Fruit fly (Drosophila melanogaster) whole organism, embryonic: ENCODE data around the gene euc.

Experiments used
- CG10267 ChIP-seq: fragments of 200-800 bp; sonication (Bioruptor generic); optimal IDR thresholded peaks from 2 replicates; lab custom pipeline; 2018; ENCODE audit warnings: missing biosample characterization, mild to moderate bottlenecking, missing genetic modification characterization, moderate library complexity
- CG10366 ChIP-seq: fragments of 200-800 bp; sonication (Bioruptor generic); IDR thresholded peaks from 2 replicates; pipeline ENCODE4 v1.3.6; 2022; ENCODE audit warnings: missing biosample characterization, missing genetic modification characterization
- CG13287 ChIP-seq: fragments of 200-800 bp; sonication (Bioruptor generic); IDR thresholded peaks from 2 replicates; pipeline ENCODE4 v1.3.6; 2022; ENCODE audit warnings: missing biosample characterization, missing genetic modification characterization; ENCODE audit not compliant: partially characterized antibody
- CG13424 ChIP-seq: fragments of 200-800 bp; sonication (Bioruptor generic); optimal IDR thresholded peaks from 2 replicates; lab custom pipeline; 2019; ENCODE audit warnings: missing biosample characterization, mild to moderate bottlenecking, missing genetic modification characterization, moderate library complexity
- CG13775 ChIP-seq: fragments of 200-800 bp; sonication (Bioruptor generic); optimal IDR thresholded peaks from 3 replicates; lab custom pipeline; 2017; ENCODE audit warnings: missing biosample characterization, mild to moderate bottlenecking, missing genetic modification characterization
- CG14860 ChIP-seq: fragments of 200-800 bp; sonication (Bioruptor generic); IDR thresholded peaks from 3 replicates; pipeline ENCODE4 v1.3.6; 2022; ENCODE audit warnings: missing biosample characterization, missing genetic modification characterization; ENCODE audit not compliant: partially characterized antibody
- CG1529 ChIP-seq: fragments of 200-800 bp; sonication (Bioruptor generic); optimal IDR thresholded peaks from 3 replicates; lab custom pipeline; 2018; ENCODE audit warnings: missing biosample characterization, missing genetic modification characterization
- CG1602 ChIP-seq: fragments of 200-800 bp; sonication (Bioruptor generic); optimal IDR thresholded peaks from 3 replicates; lab custom pipeline; 2016; ENCODE audit warnings: missing biosample characterization, missing genetic modification characterization
- CG16813 ChIP-seq: fragments of 200-800 bp; sonication (Bioruptor generic); IDR thresholded peaks from 3 replicates; pipeline ENCODE4 v1.3.6; 2022; ENCODE audit warnings: missing biosample characterization, missing genetic modification characterization; ENCODE audit not compliant: partially characterized antibody
- CG17186 ChIP-seq: fragments of 200-800 bp; sonication (Bioruptor generic); optimal IDR thresholded peaks from 3 replicates; lab custom pipeline; 2017; ENCODE audit warnings: missing biosample characterization, missing genetic modification reagents, missing genetic modification characterization
- CG30403 ChIP-seq: fragments of 200-800 bp; sonication (Bioruptor generic); optimal IDR thresholded peaks from 3 replicates; lab custom pipeline; 2016; ENCODE audit warnings: missing biosample characterization, missing genetic modification characterization
- CG34376 ChIP-seq: fragments of 200-800 bp; sonication (Bioruptor generic); optimal IDR thresholded peaks from 2 replicates; lab custom pipeline; 2018; ENCODE audit warnings: missing biosample characterization, mild to moderate bottlenecking, missing genetic modification characterization
- CG3847 ChIP-seq: fragments of 200-800 bp; sonication (Bioruptor generic); IDR thresholded peaks from 2 replicates; pipeline ENCODE4 v1.3.6; 2022; ENCODE audit warnings: missing biosample characterization, missing genetic modification characterization
- CG42726 ChIP-seq: fragments of 200-800 bp; sonication (Bioruptor generic); IDR thresholded peaks from 2 replicates; pipeline ENCODE4 v1.3.6; 2022; ENCODE audit warnings: missing biosample characterization, missing genetic modification characterization; ENCODE audit not compliant: partially characterized antibody
- CG4707 ChIP-seq: fragments of 200-800 bp; sonication (Bioruptor generic); optimal IDR thresholded peaks from 2 replicates; lab custom pipeline; 2018; ENCODE audit warnings: missing biosample characterization, mild to moderate bottlenecking, missing genetic modification characterization, moderate library complexity
- CG6689 ChIP-seq: fragments of 200-800 bp; sonication (Bioruptor generic); IDR thresholded peaks from 2 replicates; pipeline ENCODE4 v1.3.6; 2022; ENCODE audit warnings: missing biosample characterization, missing genetic modification characterization
- CG7271 ChIP-seq: fragments of 200-800 bp; sonication (Bioruptor generic); optimal IDR thresholded peaks from 2 replicates; lab custom pipeline; 2018; ENCODE audit warnings: missing biosample characterization, mild to moderate bottlenecking, missing genetic modification characterization, moderate library complexity
- CG7556 ChIP-seq: fragments of 200-800 bp; sonication (Bioruptor generic); optimal IDR thresholded peaks from 2 replicates; lab custom pipeline; 2017; ENCODE audit warnings: missing biosample characterization, mild to moderate bottlenecking, missing genetic modification characterization
- CG7963 ChIP-seq: fragments of 200-800 bp; sonication (Bioruptor generic); IDR thresholded peaks from 3 replicates; pipeline ENCODE4 v1.3.6; 2022; ENCODE audit warnings: missing biosample characterization, missing genetic modification characterization; ENCODE audit not compliant: partially characterized antibody
- CG8290 ChIP-seq, 3 experiments: fragments of 200-800 bp; sonication (Bioruptor generic); optimal IDR thresholded peaks; 2 replicates each; lab custom pipeline; 2016 to 2019; ENCODE audit warnings: missing biosample characterization in 3 of 3, missing genetic modification characterization in 3 of 3, mild to moderate bottlenecking in 2 of 3, moderate library complexity in 1 of 3
- CTCF ChIP-seq: fragments of 200-800 bp; sonication (Bioruptor generic); optimal IDR thresholded peaks from 2 replicates; lab custom pipeline; 2017; ENCODE audit warnings: missing biosample characterization, mild to moderate bottlenecking, missing genetic modification characterization, moderate library complexity
- Chrac-16 ChIP-seq: fragments of 200-800 bp; sonication (Bioruptor generic); optimal IDR thresholded peaks from 3 replicates; lab custom pipeline; 2016; ENCODE audit warnings: missing biosample characterization, missing genetic modification characterization
- Dek ChIP-seq: fragments of 200-800 bp; sonication (Bioruptor generic); optimal IDR thresholded peaks from 3 replicates; lab custom pipeline; 2019; ENCODE audit warnings: missing biosample characterization, mild to moderate bottlenecking, missing genetic modification characterization, moderate library complexity
- H2.0 ChIP-seq: fragments of 200-800 bp; sonication (Bioruptor generic); IDR thresholded peaks from 2 replicates; pipeline ENCODE4 v1.3.6; 2022; ENCODE audit warnings: missing biosample characterization, missing genetic modification characterization
- MESR4 ChIP-seq: fragments of 200-800 bp; sonication (Bioruptor generic); optimal IDR thresholded peaks from 2 replicates; lab custom pipeline; 2018; ENCODE audit warnings: missing biosample characterization, mild to moderate bottlenecking, missing genetic modification characterization, moderate library complexity
- Oli ChIP-seq: fragments of 200-800 bp; sonication (Bioruptor generic); optimal IDR thresholded peaks from 2 replicates; lab custom pipeline; 2018; ENCODE audit warnings: missing biosample characterization, mild to moderate bottlenecking, missing genetic modification characterization, moderate library complexity
- PHDP ChIP-seq: fragments of 200-800 bp; sonication (Bioruptor generic); optimal IDR thresholded peaks from 3 replicates; lab custom pipeline; 2018; ENCODE audit warnings: missing biosample characterization, mild to moderate bottlenecking, missing genetic modification characterization, moderate library complexity
- Rfx ChIP-seq: fragments of 200-800 bp; sonication (Bioruptor generic); IDR thresholded peaks from 2 replicates; pipeline ENCODE4 v1.3.6; 2022; ENCODE audit warnings: missing biosample characterization, missing genetic modification characterization
- Rx ChIP-seq: fragments of 200-800 bp; sonication (Bioruptor generic); IDR thresholded peaks from 2 replicates; pipeline ENCODE4 v1.3.6; 2022; ENCODE audit warnings: missing biosample characterization, missing genetic modification characterization
- Sry-δ ChIP-seq: fragments of 200-800 bp; sonication (Bioruptor generic); optimal IDR thresholded peaks from 2 replicates; lab custom pipeline; 2016; ENCODE audit warnings: missing biosample characterization, missing genetic modification characterization
- Taf1 ChIP-seq: fragments of 200-800 bp; sonication (Bioruptor generic); IDR thresholded peaks from 2 replicates; pipeline ENCODE4 v1.3.6; 2022; ENCODE audit warnings: missing biosample characterization, missing genetic modification characterization
- aop ChIP-seq: fragments of 200-800 bp; sonication (Bioruptor generic); IDR thresholded peaks from 2 replicates; pipeline ENCODE4 v1.3.6; 2022; ENCODE audit warnings: missing biosample characterization, missing genetic modification characterization
- ase ChIP-seq: fragments of 200-800 bp; sonication (Bioruptor generic); IDR thresholded peaks from 3 replicates; pipeline ENCODE4 v1.3.6; 2022; ENCODE audit warnings: missing biosample characterization, missing genetic modification characterization
- ato ChIP-seq: fragments of 200-800 bp; sonication (Bioruptor generic); IDR thresholded peaks from 2 replicates; pipeline ENCODE4 v1.3.6; 2022; ENCODE audit warnings: missing biosample characterization, missing genetic modification characterization; ENCODE audit not compliant: partially characterized antibody
- az2 ChIP-seq: fragments of 200-800 bp; sonication (Bioruptor generic); optimal IDR thresholded peaks from 3 replicates; lab custom pipeline; 2016; ENCODE audit warnings: missing biosample characterization, missing genetic modification characterization
- cas ChIP-seq: fragments of 200-800 bp; sonication (Bioruptor generic); IDR thresholded peaks from 2 replicates; pipeline ENCODE4 v1.3.6; 2022; ENCODE audit warnings: missing biosample characterization, missing genetic modification characterization
- chinmo ChIP-seq: fragments of 200-800 bp; sonication (Bioruptor generic); IDR thresholded peaks from 4 replicates; pipeline ENCODE4 v1.3.6; 2022; ENCODE audit warnings: missing biosample characterization, missing genetic modification characterization; ENCODE audit not compliant: partially characterized antibody
- dysf ChIP-seq: fragments of 200-800 bp; sonication (Bioruptor generic); IDR thresholded peaks from 3 replicates; pipeline ENCODE4 v1.3.6; 2022; ENCODE audit warnings: missing biosample characterization, missing genetic modification characterization
- ems ChIP-seq: fragments of 200-800 bp; sonication (Bioruptor generic); optimal IDR thresholded peaks from 3 replicates; lab custom pipeline; 2016; ENCODE audit warnings: missing biosample characterization, missing genetic modification characterization
- gro ChIP-seq: fragments of 200-800 bp; sonication (Bioruptor generic); optimal IDR thresholded peaks from 2 replicates; lab custom pipeline; 2016; ENCODE audit warnings: missing biosample characterization, missing genetic modification characterization
- hbn ChIP-seq: fragments of 200-800 bp; sonication (Bioruptor generic); IDR thresholded peaks from 2 replicates; pipeline ENCODE4 v1.3.6; 2022; ENCODE audit warnings: missing biosample characterization, missing genetic modification characterization; ENCODE audit not compliant: partially characterized antibody
- lab ChIP-seq: fragments of 200-800 bp; sonication (Bioruptor generic); optimal IDR thresholded peaks from 3 replicates; lab custom pipeline; 2017; ENCODE audit warnings: missing biosample characterization, missing genetic modification characterization, mild to moderate bottlenecking, moderate library complexity, missing genetic modification reagents
- nau ChIP-seq: fragments of 200-800 bp; sonication (Bioruptor generic); optimal IDR thresholded peaks from 3 replicates; lab custom pipeline; 2017; ENCODE audit warnings: missing biosample characterization, mild to moderate bottlenecking, missing genetic modification characterization, missing genetic modification reagents
- odd ChIP-seq: fragments of 200-800 bp; sonication (Bioruptor generic); optimal IDR thresholded peaks from 2 replicates; lab custom pipeline; 2017; ENCODE audit warnings: missing biosample characterization, mild to moderate bottlenecking, missing genetic modification characterization
- pho ChIP-seq: fragments of 200-800 bp; sonication (Bioruptor generic); optimal IDR thresholded peaks from 2 replicates; lab custom pipeline; 2016; ENCODE audit warnings: missing biosample characterization, missing genetic modification characterization
- pum ChIP-seq: fragments of 200-800 bp; sonication (Bioruptor generic); optimal IDR thresholded peaks from 2 replicates; lab custom pipeline; 2016; ENCODE audit warnings: missing biosample characterization, missing genetic modification characterization
- sens-2 ChIP-seq: fragments of 200-800 bp; sonication (Bioruptor generic); IDR thresholded peaks from 2 replicates; pipeline ENCODE4 v1.3.6; 2022; ENCODE audit warnings: missing biosample characterization, missing genetic modification characterization
- seq ChIP-seq: fragments of 200-800 bp; sonication (Bioruptor generic); IDR thresholded peaks from 2 replicates; pipeline ENCODE4 v1.3.6; 2022; ENCODE audit warnings: missing biosample characterization, missing genetic modification characterization
- sqz ChIP-seq: fragments of 200-800 bp; sonication (Bioruptor generic); optimal IDR thresholded peaks from 3 replicates; lab custom pipeline; 2018; ENCODE audit warnings: missing biosample characterization, mild to moderate bottlenecking, missing genetic modification characterization
- wdn ChIP-seq: fragments of 200-800 bp; sonication (Bioruptor generic); IDR thresholded peaks from 2 replicates; pipeline ENCODE4 v1.3.6; 2022; ENCODE audit warnings: missing biosample characterization, missing genetic modification characterization

euc gene

DNA sequence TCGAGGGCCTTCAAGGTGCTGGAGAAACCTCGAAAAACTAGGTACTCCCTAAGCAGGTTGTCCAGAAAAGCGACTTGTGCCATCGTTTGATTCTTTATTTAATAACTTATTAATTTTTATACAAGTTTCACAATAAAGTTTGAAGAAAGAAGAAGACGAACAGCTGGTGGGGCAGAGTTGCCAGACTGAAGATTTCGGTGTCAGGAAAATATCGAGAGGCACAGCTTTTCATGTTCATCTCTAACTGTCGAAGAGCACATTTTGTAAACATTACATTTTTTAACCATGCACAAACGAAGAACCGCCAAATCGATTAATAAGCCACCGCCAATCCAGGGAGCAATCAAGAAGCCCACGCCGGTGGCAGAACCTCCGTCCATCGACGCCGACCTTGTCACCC is 45.3 kb upstream of the euc start, which contains the start of the genes CG6005 and CG14286 (continued):
- TF ChIP-seq Rx (peak; percentile 61), Sry-δ (GFP tag; lab: Kevin White, UChicago) (peak; percentile 84), dysf (GFP tag; lab: Robert Waterston, UW) (peak; percentile 64; the same call in 2 of the 3 replicates), wdn (0 out of 2 replicates have a peak, but pooled peaks have one; percentile 6), CG13287 (peak; percentile 88), Dek (tag; lab: Kevin White, UChicago) (peak; percentile 19), CG14860 (GFP tag; lab: Robert Waterston, UW) (peak; percentile 59), odd (no peak), seq (GFP tag; lab: Robert Waterston, UW) (peak; percentile 63; the same call in 1 of the 2 replicates), CG34376 (GFP tag; lab: Kevin White, UChicago) (peak; percentile 17), lab (GFP tag; lab: Kevin White, UChicago) (no peak), H2.0 (peak; percentile 56), CG30403 (GFP tag; lab: Kevin White, UChicago) (peak; percentile 67), az2 (GFP tag; lab: Kevin White, UChicago) (peak; percentile 74), CG17186 (peak; percentile 29), Taf1 (GFP tag; lab: Robert Waterston, UW) (no peak), CG13424 (peak; percentile 67), hbn (GFP tag; lab: Robert Waterston, UW) (peak; percentile 80), CG7556 (no peak), CG42726 (peak; percentile 43; the same call in 1 of the 2 replicates), CG16813 (GFP tag; lab: Robert Waterston, UW) (peak; percentile 76), CG1529 (GFP tag; lab: Kevin White, UChicago) (no peak), CG6689 (GFP tag; lab: Robert Waterston, UW) (peak; percentile 32; the same call in 1 of the 2 replicates), CTCF (GFP tag; lab: Kevin White, UChicago) (peak; percentile 13), MESR4 (peak; percentile 78), CG7271 (tag; lab: Kevin White, UChicago) (no peak), ato (peak; percentile 84), cas (GFP tag; lab: Robert Waterston, UW) (peak; percentile 49; the same call in 1 of the 2 replicates), CG8290 (GFP tag; optimal IDR thresholded peaks at IDR 0.05; lab: Kevin White, UChicago) (peak; percentile 15), CG8290 (tag; optimal IDR thresholded peaks at IDR 0.05; lab: Kevin White, UChicago) (peak in 1 of 2 experiments; percentile 82), pum (GFP tag; lab: Kevin White, UChicago) (peak; percentile 55), CG1602 (GFP tag; lab: Kevin White, UChicago) (peak; percentile 47), chinmo (GFP tag; lab: Robert Waterston, UW) (peak; percentile 81; the same call in 2 of the 4 replicates), aop (peak; percentile 67; the same call in 1 of the 2 replicates), sens-2 (GFP tag; lab: Robert Waterston, UW) (no peak), CG4707 (GFP tag; lab: Kevin White, UChicago) (peak; percentile 4), Rfx (GFP tag; lab: Robert Waterston, UW) (peak; percentile 93), CG7963 (GFP tag; lab: Robert Waterston, UW) (peak; percentile 64; the same call in 1 of the 3 replicates), gro (GFP tag; lab: Kevin White, UChicago) (peak; percentile 69), Oli (tag; lab: Kevin White, UChicago) (no peak), pho (GFP tag; lab: Kevin White, UChicago) (peak; percentile 64), CG10267 (peak; percentile 23), CG3847 (peak; percentile 88), Chrac-16 (GFP tag; lab: Kevin White, UChicago) (peak; percentile 67), sqz (GFP tag; lab: Kevin White, UChicago) (no peak), CG13775 (GFP tag; lab: Kevin White, UChicago) (peak; percentile 42), nau (GFP tag; lab: Kevin White, UChicago) (no peak), ase (GFP tag; lab: Robert Waterston, UW) (peak; percentile 64; the same call in 1 of the 3 replicates), CG10366 (GFP tag; lab: Robert Waterston, UW) (peak; percentile 75), PHDP (tag; lab: Kevin White, UChicago) (peak; percentile 36), ems (peak; percentile 65)
